Worm (Caenorhabditis elegans) whole organism, L2 larva: ENCODE data around the gene rpb-11.

Source experiments
- C34F6.9 ChIP-seq: fragments of 150-350 bp; optimal IDR thresholded peaks from 2 replicates; lab custom pipeline; 2014; ENCODE audit warnings: missing biosample characterization, missing genetic modification characterization
- F13H6.1 ChIP-seq: sonication (generic microtip); optimal IDR thresholded peaks from 2 replicates; lab custom pipeline; 2016; ENCODE audit warnings: missing genetic modification characterization, missing compliant biosample characterization
- R02D3.7 ChIP-seq: fragments of 150-350 bp; optimal IDR thresholded peaks from 2 replicates; lab custom pipeline; 2014; ENCODE audit warnings: missing biosample characterization, missing genetic modification characterization
- Y55F3AM.14 ChIP-seq: fragments of 200-800 bp; sonication (Bioruptor generic); optimal IDR thresholded peaks from 2 replicates; lab custom pipeline; 2018; ENCODE audit warnings: mild to moderate bottlenecking, missing genetic modification characterization, missing compliant biosample characterization
- ZK546.5 ChIP-seq: sonication (generic microtip); optimal IDR thresholded peaks from 2 replicates; lab custom pipeline; 2017; ENCODE audit warnings: missing biosample characterization, missing genetic modification characterization
- alr-1 ChIP-seq: fragments of 150-350 bp; optimal IDR thresholded peaks from 2 replicates; lab custom pipeline; 2014; ENCODE audit warnings: missing biosample characterization, missing genetic modification characterization
- aly-2 ChIP-seq: fragments of 150-350 bp; optimal IDR thresholded peaks from 2 replicates; lab custom pipeline; 2014; ENCODE audit warnings: missing biosample characterization, missing genetic modification characterization
- ama-1 ChIP-seq: fragments of 150-350 bp; optimal IDR thresholded peaks from 2 replicates; lab custom pipeline; 2018; ENCODE audit warnings: inconsistent platforms
- blmp-1 ChIP-seq: sonication (generic microtip); optimal IDR thresholded peaks from 2 replicates; lab custom pipeline; 2017; ENCODE audit warnings: missing genetic modification characterization, mild to moderate bottlenecking, missing compliant biosample characterization, antibody characterized with exemption, moderate library complexity; ENCODE audit not compliant: insufficient read depth
- ceh-16 ChIP-seq: fragments of 150-350 bp; optimal IDR thresholded peaks from 2 replicates; lab custom pipeline; 2014; ENCODE audit warnings: missing biosample characterization, missing genetic modification characterization
- ceh-82 ChIP-seq: fragments of 150-350 bp; optimal IDR thresholded peaks from 2 replicates; lab custom pipeline; 2014; ENCODE audit warnings: missing biosample characterization, missing genetic modification characterization
- crh-2 ChIP-seq: sonication (generic microtip); optimal IDR thresholded peaks from 2 replicates; lab custom pipeline; 2017; ENCODE audit warnings: missing biosample characterization, missing genetic modification characterization
- dmd-4 ChIP-seq: sonication (generic microtip); optimal IDR thresholded peaks from 2 replicates; lab custom pipeline; 2017; ENCODE audit warnings: missing biosample characterization, missing genetic modification characterization
- egl-27 ChIP-seq: sonication (generic microtip); optimal IDR thresholded peaks from 3 replicates; lab custom pipeline; 2017; ENCODE audit warnings: missing biosample characterization, missing genetic modification reagents, missing genetic modification characterization
- elt-1 ChIP-seq: fragments of 150-350 bp; optimal IDR thresholded peaks from 2 replicates; lab custom pipeline; 2014; ENCODE audit warnings: missing biosample characterization, missing genetic modification characterization
- elt-3 ChIP-seq: sonication (generic microtip); optimal IDR thresholded peaks from 2 replicates; lab custom pipeline; 2017; ENCODE audit warnings: missing biosample characterization, missing genetic modification characterization
- fos-1 ChIP-seq: fragments of 150-350 bp; optimal IDR thresholded peaks from 2 replicates; lab custom pipeline; 2014; ENCODE audit warnings: missing biosample characterization, missing genetic modification characterization
- gmeb-1 ChIP-seq: fragments of 150-350 bp; optimal IDR thresholded peaks from 2 replicates; lab custom pipeline; 2014; ENCODE audit warnings: missing biosample characterization, missing genetic modification characterization
- lin-11 ChIP-seq: fragments of 150-350 bp; sonication (generic microtip); optimal IDR thresholded peaks from 2 replicates; lab custom pipeline; 2014; ENCODE audit warnings: missing biosample characterization, missing genetic modification characterization, inconsistent platforms, mixed read lengths
- lin-13 ChIP-seq: fragments of 150-350 bp; optimal IDR thresholded peaks from 2 replicates; lab custom pipeline; 2014; ENCODE audit warnings: missing biosample characterization, missing genetic modification reagents, missing genetic modification characterization
- lin-39 ChIP-seq: fragments of 150-350 bp; optimal IDR thresholded peaks from 2 replicates; lab custom pipeline; 2014; ENCODE audit warnings: missing biosample characterization, missing genetic modification reagents, missing genetic modification characterization
- lsy-2 ChIP-seq, 2 experiments: fragments of 150-350 bp in 1 of 2; sonication (generic microtip) in 1 of 2; optimal IDR thresholded peaks; 2 replicates each; lab custom pipeline; 2014 to 2017; ENCODE audit warnings: missing biosample characterization in 2 of 2, missing genetic modification characterization in 2 of 2
- mab-5 ChIP-seq: fragments of 150-350 bp; optimal IDR thresholded peaks from 2 replicates; lab custom pipeline; 2014; ENCODE audit warnings: missing biosample characterization, missing genetic modification characterization
- mbf-1 ChIP-seq: sonication (generic microtip); optimal IDR thresholded peaks from 2 replicates; lab custom pipeline; 2017; ENCODE audit warnings: missing biosample characterization, missing genetic modification characterization
- mdl-1 ChIP-seq, 2 experiments: fragments of 150-350 bp in 1 of 2; sonication (generic microtip) in 1 of 2; optimal IDR thresholded peaks; 2 replicates each; lab custom pipeline; 2017; ENCODE audit warnings: missing biosample characterization in 2 of 2, missing genetic modification characterization in 2 of 2
- nhr-10 ChIP-seq: sonication (generic microtip); optimal IDR thresholded peaks from 2 replicates; lab custom pipeline; 2017; ENCODE audit warnings: missing biosample characterization, missing genetic modification characterization
- nhr-11 ChIP-seq: fragments of 150-350 bp; optimal IDR thresholded peaks from 2 replicates; lab custom pipeline; 2014; ENCODE audit warnings: missing biosample characterization, missing genetic modification characterization
- nhr-12 ChIP-seq: fragments of 150-350 bp; optimal IDR thresholded peaks from 2 replicates; lab custom pipeline; 2014; ENCODE audit warnings: missing biosample characterization, missing genetic modification characterization
- nhr-129 ChIP-seq: fragments of 150-350 bp; optimal IDR thresholded peaks from 2 replicates; lab custom pipeline; 2014; ENCODE audit warnings: missing biosample characterization, missing genetic modification characterization
- nhr-21 ChIP-seq: fragments of 150-350 bp; optimal IDR thresholded peaks from 2 replicates; lab custom pipeline; 2014; ENCODE audit warnings: missing biosample characterization, missing genetic modification characterization
- nhr-23 ChIP-seq: fragments of 150-350 bp; optimal IDR thresholded peaks from 2 replicates; lab custom pipeline; 2014; ENCODE audit warnings: missing biosample characterization, missing genetic modification reagents, missing genetic modification characterization
- nhr-237 ChIP-seq: fragments of 150-350 bp; optimal IDR thresholded peaks from 2 replicates; lab custom pipeline; 2014; ENCODE audit warnings: missing biosample characterization, missing genetic modification characterization
- nhr-25 ChIP-seq: fragments of 150-350 bp; sonication (generic microtip); optimal IDR thresholded peaks from 3 replicates; lab custom pipeline; 2014; ENCODE audit warnings: missing biosample characterization, missing genetic modification characterization
- nhr-6 ChIP-seq: fragments of 150-350 bp; optimal IDR thresholded peaks from 2 replicates; lab custom pipeline; 2014; ENCODE audit warnings: missing biosample characterization, missing genetic modification characterization
- nhr-77 ChIP-seq: fragments of 150-350 bp; optimal IDR thresholded peaks from 2 replicates; lab custom pipeline; 2014; ENCODE audit warnings: missing biosample characterization, missing genetic modification characterization
- peb-1 ChIP-seq: fragments of 150-350 bp; optimal IDR thresholded peaks from 2 replicates; lab custom pipeline; 2014; ENCODE audit warnings: missing biosample characterization, missing genetic modification characterization
- sem-4 ChIP-seq: fragments of 150-350 bp; optimal IDR thresholded peaks from 2 replicates; lab custom pipeline; 2014; ENCODE audit warnings: missing biosample characterization, missing genetic modification reagents, missing genetic modification characterization
- skn-1 ChIP-seq: sonication (generic microtip); optimal IDR thresholded peaks from 2 replicates; lab custom pipeline; 2017; ENCODE audit warnings: missing biosample characterization, missing genetic modification characterization
- sma-3 ChIP-seq: sonication (generic microtip); optimal IDR thresholded peaks from 2 replicates; lab custom pipeline; 2016; ENCODE audit warnings: missing genetic modification reagents, missing genetic modification characterization, missing compliant biosample characterization
- sma-9 ChIP-seq, 2 experiments: fragments of 150-350 bp in 1 of 2; sonication (generic microtip) in 1 of 2; optimal IDR thresholded peaks; 2 replicates each; lab custom pipeline; 2014 to 2016; ENCODE audit warnings: missing genetic modification characterization in 2 of 2, mild to moderate bottlenecking in 1 of 2, missing biosample characterization in 1 of 2, missing compliant biosample characterization in 1 of 2, missing genetic modification reagents in 1 of 2, moderate library complexity in 1 of 2
- snpc-4 ChIP-seq: fragments of 150-350 bp; optimal IDR thresholded peaks from 2 replicates; lab custom pipeline; 2014; ENCODE audit warnings: missing biosample characterization, missing genetic modification characterization
- unc-39 ChIP-seq: fragments of 150-350 bp; optimal IDR thresholded peaks from 2 replicates; lab custom pipeline; 2014; ENCODE audit warnings: missing biosample characterization, missing genetic modification characterization
- unc-55 ChIP-seq: fragments of 150-350 bp; sonication (generic microtip); optimal IDR thresholded peaks from 3 replicates; lab custom pipeline; 2014; ENCODE audit warnings: missing biosample characterization, missing genetic modification reagents, missing genetic modification characterization
- unc-62 ChIP-seq: fragments of 150-350 bp; optimal IDR thresholded peaks from 2 replicates; lab custom pipeline; 2014; ENCODE audit warnings: missing biosample characterization, missing genetic modification reagents, missing genetic modification characterization
- zag-1 ChIP-seq: fragments of 150-350 bp; optimal IDR thresholded peaks from 2 replicates; lab custom pipeline; 2014; ENCODE audit warnings: missing biosample characterization, missing genetic modification characterization
- ztf-1 ChIP-seq: fragments of 200-800 bp; sonication (Bioruptor generic); conservative IDR thresholded peaks from 2 replicates; pipeline ENCODE4 v1.3.6; 2022; ENCODE audit warnings: missing genetic modification characterization, missing compliant biosample characterization
- ztf-11 ChIP-seq: sonication (generic microtip); optimal IDR thresholded peaks from 2 replicates; lab custom pipeline; 2017; ENCODE audit warnings: missing biosample characterization, missing genetic modification characterization
- ztf-4 ChIP-seq: fragments of 150-350 bp; optimal IDR thresholded peaks from 2 replicates; lab custom pipeline; 2014; ENCODE audit warnings: missing biosample characterization, missing genetic modification characterization

Gene rpb-11

ce11 chrII:14059767-14060166, at the start of gene rpb-11:
Gene rpb-11, plus strand, starts transcription at chrII:14060085.
- TF ChIP-seq ama-1 (lab: Kevin White, UChicago) = peak; percentile 59
- TF ChIP-seq nhr-25 (tag; lab: Kevin White, UChicago) = peak; percentile 96
- TF ChIP-seq gmeb-1 (tag; lab: Kevin White, UChicago) = peak; percentile 100
- TF ChIP-seq crh-2 (tag; lab: Kevin White, UChicago) = peak; percentile 91
- peak; percentile 74 for TF ChIP-seq nhr-237 (tag; lab: Kevin White, UChicago)
- no peak for TF ChIP-seq unc-39
- peak; percentile 93 for TF ChIP-seq F13H6.1 (tag; lab: Kevin White, UChicago)
- TF ChIP-seq Y55F3AM.14 (GFP tag; lab: Kevin White, UChicago) = no peak
- peak; percentile 13 for TF ChIP-seq zag-1 (tag; lab: Kevin White, UChicago)
- TF ChIP-seq ceh-82 = peak; percentile 67
- TF ChIP-seq peb-1 (tag; lab: Kevin White, UChicago) = no peak
- TF ChIP-seq nhr-12 (tag; lab: Kevin White, UChicago) = peak; percentile 39
- TF ChIP-seq nhr-77 = peak; percentile 91
- TF ChIP-seq nhr-129 (tag; lab: Kevin White, UChicago) = peak; percentile 82
- TF ChIP-seq egl-27 = peak; percentile 84
- peak; percentile 96 for TF ChIP-seq C34F6.9
- TF ChIP-seq lin-39 (tag; lab: Kevin White, UChicago) = peak; percentile 38
- TF ChIP-seq ztf-4 = peak; percentile 74
- peak; percentile 28 for TF ChIP-seq dmd-4 (tag; lab: Kevin White, UChicago)
- no peak for TF ChIP-seq elt-3
- TF ChIP-seq nhr-10 (tag; lab: Kevin White, UChicago) = peak; percentile 78
- TF ChIP-seq skn-1 (tag; lab: Kevin White, UChicago) = no peak
- peak; percentile 91 for TF ChIP-seq nhr-6 (tag; lab: Kevin White, UChicago)
- peak; percentile 92 for TF ChIP-seq nhr-21 (tag; lab: Kevin White, UChicago)
- TF ChIP-seq ztf-11 = no peak
- peak; percentile 68 for TF ChIP-seq fos-1 (tag; lab: Kevin White, UChicago)
- TF ChIP-seq sma-9 (GFP tag; optimal IDR thresholded peaks at IDR 0.05; lab: Kevin White, UChicago) = peak; percentile 97
- TF ChIP-seq sma-9 (tag; optimal IDR thresholded peaks at IDR 0.05; lab: Kevin White, UChicago) = no peak
- TF ChIP-seq ceh-16 (tag; lab: Kevin White, UChicago) = peak; percentile 85
- TF ChIP-seq alr-1 = no peak
- TF ChIP-seq nhr-11 = no peak
- TF ChIP-seq snpc-4 = peak; percentile 90
- no peak for TF ChIP-seq unc-62 (GFP tag; lab: Kevin White, UChicago)
- TF ChIP-seq sma-3 (GFP tag; lab: Kevin White, UChicago) = peak; percentile 95
- TF ChIP-seq blmp-1 (tag; lab: Kevin White, UChicago) = peak; percentile 57
- TF ChIP-seq aly-2 (tag; lab: Kevin White, UChicago) = no peak
- peak; percentile 97 for TF ChIP-seq unc-55 (GFP tag; lab: Kevin White, UChicago)
- TF ChIP-seq lsy-2 (tag; optimal IDR thresholded peaks at IDR 0.05; lab: Kevin White, UChicago) = peak; percentile 93 to 96
- no peak for TF ChIP-seq mbf-1 (tag; lab: Kevin White, UChicago)
- no peak for TF ChIP-seq nhr-23 (tag; lab: Kevin White, UChicago)
- TF ChIP-seq elt-1 = no peak
- no peak for TF ChIP-seq ztf-1 (GFP tag; lab: Robert Waterston, UW)
- peak; percentile 94 for TF ChIP-seq mab-5 (tag; lab: Kevin White, UChicago)
- peak; percentile 82 for TF ChIP-seq lin-11 (tag; lab: Kevin White, UChicago)
- peak in 1 of 2 experiments; percentile 43 for TF ChIP-seq mdl-1 (tag; optimal IDR thresholded peaks at IDR 0.05; lab: Kevin White, UChicago)
- TF ChIP-seq ZK546.5 = peak; percentile 56
- peak; percentile 92 for TF ChIP-seq sem-4 (tag; lab: Kevin White, UChicago)
- TF ChIP-seq lin-13 (GFP tag; lab: Kevin White, UChicago) = peak; percentile 96
- peak; percentile 60 for TF ChIP-seq R02D3.7 (tag; lab: Kevin White, UChicago)
